Fruit fly (Drosophila melanogaster) whole organism, wandering third instar larva: Measurements from ENCODE around the gene CG6749.

ENCODE experiments used
- CG32264 ChIP-seq: fragments of 200-800 bp; sonication (Bioruptor generic); optimal IDR thresholded peaks from 2 replicates; lab custom pipeline; 2016; ENCODE audit warnings: missing biosample characterization, missing genetic modification characterization
- CrebA ChIP-seq: fragments of 200-800 bp; sonication (Bioruptor generic); optimal IDR thresholded peaks from 2 replicates; lab custom pipeline; 2016; ENCODE audit warnings: missing biosample characterization, mild to moderate bottlenecking, missing genetic modification characterization, borderline replicate concordance
- Dfd ChIP-seq: fragments of >200 bp; optimal IDR thresholded peaks from 2 replicates; lab custom pipeline; 2017; ENCODE audit warnings: missing biosample characterization, missing genetic modification characterization
- Dif ChIP-seq: fragments of 200-275, 200-300 bp; sonication (Bioruptor generic); optimal IDR thresholded peaks from 2 replicates; lab custom pipeline; 2018; ENCODE audit warnings: missing biosample characterization, missing genetic modification characterization; ENCODE audit not compliant: partially characterized antibody
- GATAd ChIP-seq: sonication (Bioruptor generic); optimal IDR thresholded peaks from 2 replicates; lab custom pipeline; 2016; ENCODE audit warnings: missing biosample characterization, missing genetic modification characterization
- HLH106 ChIP-seq: fragments of 200-800 bp; optimal IDR thresholded peaks from 3 replicates; lab custom pipeline; 2019; ENCODE audit warnings: missing biosample characterization, mild to moderate bottlenecking, missing genetic modification characterization, moderate library complexity
- Hnf4 ChIP-seq: fragments of 200-800 bp; sonication (Bioruptor generic); optimal IDR thresholded peaks from 2 replicates; lab custom pipeline; 2016; ENCODE audit warnings: missing biosample characterization, mild to moderate bottlenecking, missing genetic modification characterization
- Hr78 ChIP-seq: fragments of >200 bp; optimal IDR thresholded peaks from 2 replicates; lab custom pipeline; 2017; ENCODE audit warnings: missing biosample characterization, missing genetic modification characterization
- Hr83 ChIP-seq: fragments of 200-300 bp; sonication (Bioruptor generic); optimal IDR thresholded peaks from 2 replicates; lab custom pipeline; 2016; ENCODE audit warnings: missing biosample characterization, mild to moderate bottlenecking, missing genetic modification characterization, moderate library complexity; ENCODE audit not compliant: poor library complexity, severe bottlenecking
- Jra ChIP-seq: sonication (Bioruptor generic); optimal IDR thresholded peaks from 2 replicates; lab custom pipeline; 2016; ENCODE audit warnings: missing biosample characterization, missing genetic modification characterization
- OdsH ChIP-seq: fragments of 200-800 bp; sonication (Bioruptor generic); optimal IDR thresholded peaks from 2 replicates; lab custom pipeline; 2016; ENCODE audit warnings: missing biosample characterization, mild to moderate bottlenecking, missing genetic modification characterization
- Rel ChIP-seq, 2 experiments: fragments of 200-800 bp; sonication (Bioruptor generic) in 1 of 2; optimal IDR thresholded peaks; 2 replicates in 1 of 2; 3 replicates in 1 of 2; lab custom pipeline; 2016 to 2019; ENCODE audit warnings: mild to moderate bottlenecking in 2 of 2, missing biosample characterization in 2 of 2, missing genetic modification characterization in 2 of 2, moderate library complexity in 1 of 2
- Sp1 ChIP-seq: fragments of 200-800 bp; sonication (Bioruptor generic); optimal IDR thresholded peaks from 3 replicates; lab custom pipeline; 2019; ENCODE audit warnings: missing biosample characterization, mild to moderate bottlenecking, missing genetic modification characterization, moderate library complexity
- Vsx2 ChIP-seq: fragments of 200-300, 225-300 bp; sonication (Bioruptor generic); optimal IDR thresholded peaks from 2 replicates; lab custom pipeline; 2018; ENCODE audit warnings: missing biosample characterization, missing genetic modification characterization; ENCODE audit not compliant: partially characterized antibody
- brk ChIP-seq: fragments of 200-800 bp; sonication (Bioruptor generic); optimal IDR thresholded peaks from 2 replicates; lab custom pipeline; 2016; ENCODE audit warnings: missing biosample characterization, mild to moderate bottlenecking, missing genetic modification characterization
- dsf ChIP-seq: sonication (Bioruptor generic); optimal IDR thresholded peaks from 2 replicates; lab custom pipeline; 2016; ENCODE audit warnings: missing biosample characterization, missing genetic modification characterization, borderline replicate concordance
- ey ChIP-seq: fragments of 200-800 bp; sonication (Bioruptor generic); optimal IDR thresholded peaks from 2 replicates; lab custom pipeline; 2016; ENCODE audit warnings: missing biosample characterization, missing genetic modification characterization
- foxo ChIP-seq, 2 experiments: fragments of 200-800 bp; sonication (Bioruptor generic); optimal IDR thresholded peaks; 2 replicates in 1 of 2; 3 replicates in 1 of 2; lab custom pipeline; 2016 to 2017; ENCODE audit warnings: missing biosample characterization in 2 of 2, missing genetic modification characterization in 2 of 2
- fru ChIP-seq: fragments of 200-800 bp; sonication (Bioruptor generic); optimal IDR thresholded peaks from 3 replicates; lab custom pipeline; 2016; ENCODE audit warnings: missing biosample characterization, mild to moderate bottlenecking, missing genetic modification characterization
- h ChIP-seq: fragments of 200-800 bp; sonication (Bioruptor generic); optimal IDR thresholded peaks from 3 replicates; lab custom pipeline; 2016; ENCODE audit warnings: missing biosample characterization, mild to moderate bottlenecking, missing genetic modification characterization
- jim ChIP-seq: fragments of 175-275, 200-325 bp; sonication (Bioruptor generic); optimal IDR thresholded peaks from 2 replicates; lab custom pipeline; 2016; ENCODE audit warnings: missing biosample characterization, mild to moderate bottlenecking, missing genetic modification characterization
- lola ChIP-seq: fragments of >200 bp; optimal IDR thresholded peaks from 2 replicates; lab custom pipeline; 2017; ENCODE audit warnings: missing biosample characterization, missing genetic modification characterization
- psq ChIP-seq: fragments of 200-800 bp; sonication (Bioruptor generic); optimal IDR thresholded peaks from 3 replicates; lab custom pipeline; 2017; ENCODE audit warnings: missing biosample characterization, mild to moderate bottlenecking, missing genetic modification characterization, moderate library complexity
- sage ChIP-seq: fragments of 200-800 bp; sonication (Bioruptor generic); optimal IDR thresholded peaks from 2 replicates; lab custom pipeline; 2016; ENCODE audit warnings: missing biosample characterization, mild to moderate bottlenecking, missing genetic modification characterization
- usp ChIP-seq: fragments of >200 bp; optimal IDR thresholded peaks from 2 replicates; lab custom pipeline; 2017; ENCODE audit warnings: missing biosample characterization, missing genetic modification characterization
- woc ChIP-seq: sonication (Bioruptor generic); optimal IDR thresholded peaks from 2 replicates; lab custom pipeline; 2016; ENCODE audit warnings: missing biosample characterization, mild to moderate bottlenecking, missing genetic modification characterization

Gene CG6749

dm6 chr3L:9713383-9713827, 20.2 kb downstream of the CG6749 start, which contains the start of gene SH3PX1:
TSS of gene SH3PX1 (minus strand) at chr3L:9713827.
- TF ChIP-seq CG32264 (GFP tag; lab: Kevin White, UChicago) (no peak), Hr83 (peak; percentile 30), Rel (GFP tag; optimal IDR thresholded peaks at IDR 0.05; lab: Kevin White, UChicago) (no peak), Rel (tag; optimal IDR thresholded peaks at IDR 0.05; lab: Kevin White, UChicago) (peak; percentile 40)

- TF ChIP-seq OdsH (GFP tag; lab: Kevin White, UChicago), result peak; percentile 19
- TF ChIP-seq psq (GFP tag; lab: Kevin White, UChicago), result peak; percentile 24
- TF ChIP-seq ey, result peak; percentile 16
- peak; percentile 39 for TF ChIP-seq h
- TF ChIP-seq sage, result no peak
- TF ChIP-seq GATAd (GFP tag; lab: Kevin White, UChicago), result no peak
- TF ChIP-seq Hnf4 (GFP tag; lab: Kevin White, UChicago), result no peak
- TF ChIP-seq foxo (GFP tag; optimal IDR thresholded peaks at IDR 0.05; lab: Kevin White, UChicago), result peak in 1 of 2 experiments; percentile 40
Observed at dm6 chr3L:9712066-9712789, 21.4 kb downstream of the CG6749 start.

- no peak for TF ChIP-seq usp (GFP tag; lab: Kevin White, UChicago)
- TF ChIP-seq Rel (GFP tag; optimal IDR thresholded peaks at IDR 0.05; lab: Kevin White, UChicago), result no peak
- TF ChIP-seq Rel (tag; optimal IDR thresholded peaks at IDR 0.05; lab: Kevin White, UChicago), result peak; percentile 95
- TF ChIP-seq, all 38 proteins: peak for 1
Observed at dm6 chr3L:9711203-9711602, 22.4 kb downstream of the CG6749 start.

dm6 chr3L:9708797-9709196, 24.8 kb downstream of the CG6749 start:
- TF ChIP-seq GATAd (GFP tag; lab: Kevin White, UChicago), result no peak
- no peak for TF ChIP-seq jim (GFP tag; lab: Kevin White, UChicago)
- peak; percentile 96 for TF ChIP-seq Dfd

- TF ChIP-seq Jra, result no peak
- TF ChIP-seq woc (GFP tag; lab: Kevin White, UChicago), result no peak
- no peak for TF ChIP-seq ey
- TF ChIP-seq Hr78 (GFP tag; lab: Kevin White, UChicago), result no peak
- no peak for TF ChIP-seq lola (GFP tag; lab: Kevin White, UChicago)
- no peak for TF ChIP-seq Sp1 (GFP tag; lab: Kevin White, UChicago)
- no peak for TF ChIP-seq h
- no peak for TF ChIP-seq Dif
- no peak for TF ChIP-seq Dfd
- TF ChIP-seq OdsH (GFP tag; lab: Kevin White, UChicago), result no peak
- TF ChIP-seq psq (GFP tag; lab: Kevin White, UChicago), result no peak
- no peak for TF ChIP-seq CG32264 (GFP tag; lab: Kevin White, UChicago)
Observed at dm6 chr3L:9705591-9705990, 28.0 kb downstream of the CG6749 start.

- TF ChIP-seq Rel (GFP tag; optimal IDR thresholded peaks at IDR 0.05; lab: Kevin White, UChicago), result no peak
- TF ChIP-seq Rel (tag; optimal IDR thresholded peaks at IDR 0.05; lab: Kevin White, UChicago), result peak; percentile 38
- no peak for TF ChIP-seq Hnf4 (GFP tag; lab: Kevin White, UChicago)
Observed at dm6 chr3L:9704162-9704748, 29.4 kb downstream of the CG6749 start, which contains the start of gene CG16711. TSS of gene CG16711 (plus strand) at chr3L:9704331.

dm6 chr3L:9703495-9703894, 30.1 kb downstream of the CG6749 start, which contains the start of gene CG6761:
TSS of gene CG6761 (minus strand) at chr3L:9703595.
- TF ChIP-seq sage, result no peak
- TF ChIP-seq fru (GFP tag; lab: Kevin White, UChicago), result no peak
- no peak for TF ChIP-seq CrebA
- no peak for TF ChIP-seq Vsx2 (GFP tag; lab: Kevin White, UChicago)
- TF ChIP-seq Jra, result no peak
- TF ChIP-seq Rel (GFP tag; optimal IDR thresholded peaks at IDR 0.05; lab: Kevin White, UChicago), result no peak
- TF ChIP-seq Rel (tag; optimal IDR thresholded peaks at IDR 0.05; lab: Kevin White, UChicago), result no peak
- TF ChIP-seq dsf (GFP tag; lab: Kevin White, UChicago), result no peak
- no peak for TF ChIP-seq OdsH (GFP tag; lab: Kevin White, UChicago)
- TF ChIP-seq HLH106, result no peak
- TF ChIP-seq brk, result no peak
- TF ChIP-seq psq (GFP tag; lab: Kevin White, UChicago), result no peak
- no peak for TF ChIP-seq lola (GFP tag; lab: Kevin White, UChicago)
- TF ChIP-seq foxo (GFP tag; optimal IDR thresholded peaks at IDR 0.05; lab: Kevin White, UChicago), result no peak
- TF ChIP-seq woc (GFP tag; lab: Kevin White, UChicago), result no peak
